Worm (Caenorhabditis elegans) whole organism, L4 larva: ENCODE measurements around the gene nas-28.
A peak's percentile ranks its signal among the peaks of the same experiment; 100 is the strongest.

Source experiments
- D1046.2 ChIP-seq: fragments of 200-800 bp; sonication (Bioruptor generic); IDR thresholded peaks from 2 replicates; pipeline ENCODE4 v1.3.6; 2022; ENCODE audit warnings: missing genetic modification characterization, missing compliant biosample characterization
- F26F4.8 ChIP-seq: fragments of 200-800 bp; sonication (Bioruptor generic); conservative IDR thresholded peaks from 2 replicates; pipeline ENCODE4 v1.3.6; 2022; ENCODE audit warnings: missing genetic modification characterization, missing compliant biosample characterization
- F49E8.2 ChIP-seq: sonication (generic microtip); optimal IDR thresholded peaks from 2 replicates; lab custom pipeline; 2016; ENCODE audit warnings: missing compliant biosample characterization, mild to moderate bottlenecking, missing genetic modification characterization, borderline replicate concordance
- R02D3.7 ChIP-seq: fragments of 150-350 bp; sonication (generic microtip); optimal IDR thresholded peaks from 3 replicates; lab custom pipeline; 2014; ENCODE audit warnings: missing biosample characterization, missing genetic modification characterization
- Y75B8A.6 ChIP-seq: fragments of 200-800 bp; sonication (Bioruptor generic); IDR thresholded peaks from 2 replicates; pipeline ENCODE4 v1.3.6; 2022; ENCODE audit warnings: missing genetic modification reagents, missing genetic modification characterization, missing compliant biosample characterization
- aha-1 ChIP-seq: fragments of 150-350 bp; peaks from one replicate; lab custom pipeline; 2014; ENCODE audit warnings: missing biosample characterization, missing genetic modification characterization
- ces-1 ChIP-seq: fragments of 150-350 bp; sonication (generic microtip); optimal IDR thresholded peaks from 4 replicates; lab custom pipeline; 2014; ENCODE audit warnings: missing biosample characterization, missing genetic modification reagents, missing genetic modification characterization
- ctbp-1 ChIP-seq: fragments of 200-800 bp; sonication (Bioruptor generic); IDR thresholded peaks from 2 replicates; pipeline ENCODE4 v1.3.6; 2022; ENCODE audit warnings: missing genetic modification reagents, missing genetic modification characterization, missing compliant biosample characterization
- daf-12 ChIP-seq: fragments of 150-350 bp; optimal IDR thresholded peaks from 2 replicates; lab custom pipeline; 2014; ENCODE audit warnings: missing biosample characterization, missing genetic modification reagents, missing genetic modification characterization
- dve-1 ChIP-seq: sonication (generic microtip); optimal IDR thresholded peaks from 2 replicates; lab custom pipeline; 2017; ENCODE audit warnings: antibody characterized with exemption, mild to moderate bottlenecking, missing genetic modification characterization, missing compliant biosample characterization; ENCODE audit not compliant: insufficient read depth
- egl-27 ChIP-seq: sonication (generic microtip); optimal IDR thresholded peaks from 3 replicates; lab custom pipeline; 2017; ENCODE audit warnings: missing biosample characterization, missing genetic modification reagents, missing genetic modification characterization
- fos-1 ChIP-seq: fragments of 150-350 bp; optimal IDR thresholded peaks from 2 replicates; lab custom pipeline; 2014; ENCODE audit warnings: missing biosample characterization, missing genetic modification characterization
- hif-1 ChIP-seq, 2 experiments: sonication (generic microtip); optimal IDR thresholded peaks; 2 replicates each; lab custom pipeline; 2016 to 2017; ENCODE audit warnings: missing compliant biosample characterization in 2 of 2, missing genetic modification characterization in 2 of 2, missing genetic modification reagents in 2 of 2, missing genotype in 2 of 2, mild to moderate bottlenecking in 1 of 2
- hlh-11 ChIP-seq: fragments of 200-800 bp; sonication (Bioruptor generic); optimal IDR thresholded peaks from 2 replicates; lab custom pipeline; 2018; ENCODE audit warnings: mild to moderate bottlenecking, missing genetic modification characterization, missing compliant biosample characterization
- hlh-30 ChIP-seq: sonication (generic microtip); optimal IDR thresholded peaks from 2 replicates; lab custom pipeline; 2017; ENCODE audit warnings: antibody characterized with exemption, mild to moderate bottlenecking, missing genetic modification characterization, missing compliant biosample characterization; ENCODE audit not compliant: insufficient read depth
- jun-1 ChIP-seq: fragments of 150-350 bp; optimal IDR thresholded peaks from 2 replicates; lab custom pipeline; 2014; ENCODE audit warnings: missing biosample characterization, missing genetic modification reagents, missing genetic modification characterization
- lim-7 ChIP-seq: fragments of 200-800 bp; sonication (Bioruptor generic); IDR thresholded peaks from 2 replicates; pipeline ENCODE4 v1.3.6; 2022; ENCODE audit warnings: missing genetic modification characterization, missing compliant biosample characterization
- lin-13 ChIP-seq: fragments of 150-350 bp; optimal IDR thresholded peaks from 2 replicates; lab custom pipeline; 2014; ENCODE audit warnings: missing biosample characterization, missing genetic modification reagents, missing genetic modification characterization
- lin-15B ChIP-seq: fragments of 150-350 bp; sonication (generic microtip); optimal IDR thresholded peaks from 3 replicates; lab custom pipeline; 2014; ENCODE audit warnings: missing biosample characterization, missing genetic modification characterization
- lin-29 ChIP-seq: fragments of 200-800 bp; sonication (Bioruptor generic); IDR thresholded peaks from 2 replicates; pipeline ENCODE4 v1.3.6; 2022; ENCODE audit warnings: missing genetic modification reagents, missing genetic modification characterization, missing compliant biosample characterization
- lin-38 ChIP-seq: fragments of 200-800 bp; sonication (Bioruptor generic); IDR thresholded peaks from 2 replicates; pipeline ENCODE4 v1.3.6; 2022; ENCODE audit warnings: missing genetic modification reagents, missing genetic modification characterization, missing compliant biosample characterization
- lsy-2 ChIP-seq, 2 experiments: fragments of 150-350 bp in 1 of 2; sonication (generic microtip) in 1 of 2; optimal IDR thresholded peaks; 2 replicates each; lab custom pipeline; 2014 to 2017; ENCODE audit warnings: missing biosample characterization in 2 of 2, missing genetic modification characterization in 2 of 2
- mdl-1 ChIP-seq, 2 experiments: fragments of 150-350 bp in 1 of 2; sonication (generic microtip) in 1 of 2; optimal IDR thresholded peaks; 2 replicates each; lab custom pipeline; 2014 to 2017; ENCODE audit warnings: missing biosample characterization in 2 of 2, missing genetic modification characterization in 2 of 2
- nhr-25 ChIP-seq: sonication (generic microtip); optimal IDR thresholded peaks from 2 replicates; lab custom pipeline; 2017; ENCODE audit warnings: missing genetic modification characterization, mild to moderate bottlenecking, missing compliant biosample characterization, antibody characterized with exemption, moderate library complexity, borderline replicate concordance; ENCODE audit not compliant: insufficient read depth
- nhr-48 ChIP-seq: sonication (generic microtip); optimal IDR thresholded peaks from 2 replicates; lab custom pipeline; 2016; ENCODE audit warnings: mild to moderate bottlenecking, missing genetic modification characterization, missing compliant biosample characterization
- nhr-76 ChIP-seq: fragments of 150-350 bp; optimal IDR thresholded peaks from 2 replicates; lab custom pipeline; 2014; ENCODE audit warnings: missing biosample characterization, missing genetic modification characterization
- pha-4 ChIP-seq, 2 experiments: fragments of 150-350 bp in 1 of 2; fragments of 200-800 bp in 1 of 2; sonication (Bioruptor generic) in 1 of 2; IDR thresholded peaks in 1 of 2; optimal IDR thresholded peaks in 1 of 2; 2 replicates each; pipeline versions ENCODE4 v1.3.6 to Lab custom; 2014 to 2022; ENCODE audit warnings: missing genetic modification characterization in 2 of 2, missing genetic modification reagents in 2 of 2, missing biosample characterization in 1 of 2, missing compliant biosample characterization in 1 of 2
- pqm-1 ChIP-seq: sonication (generic microtip); optimal IDR thresholded peaks from 2 replicates; lab custom pipeline; 2017; ENCODE audit warnings: missing biosample characterization, missing genetic modification characterization
- rbr-2 ChIP-seq: sonication (generic microtip); optimal IDR thresholded peaks from 2 replicates; lab custom pipeline; 2016; ENCODE audit warnings: missing genotype, missing genetic modification characterization, missing compliant biosample characterization
- saeg-2 ChIP-seq: fragments of 200-800 bp; sonication (Bioruptor generic); IDR thresholded peaks from 2 replicates; pipeline ENCODE4 v1.3.6; 2022; ENCODE audit warnings: missing genetic modification reagents, missing genetic modification characterization, missing compliant biosample characterization
- sdz-12 ChIP-seq: fragments of 200-800 bp; sonication (Bioruptor generic); optimal IDR thresholded peaks from 2 replicates; lab custom pipeline; 2018; ENCODE audit warnings: mild to moderate bottlenecking, missing genetic modification characterization, missing compliant biosample characterization
- snpc-1.2 ChIP-seq: fragments of 200-800 bp; sonication (Bioruptor generic); IDR thresholded peaks from 2 replicates; pipeline ENCODE4 v1.3.6; 2022; ENCODE audit warnings: missing genetic modification reagents, missing genetic modification characterization, missing compliant biosample characterization
- tra-1 ChIP-seq: fragments of 200-800 bp; sonication (Bioruptor generic); IDR thresholded peaks from 2 replicates; pipeline ENCODE4 v1.3.6; 2022; ENCODE audit warnings: missing genetic modification reagents, missing genetic modification characterization, missing compliant biosample characterization
- unc-130 ChIP-seq: sonication (generic microtip); optimal IDR thresholded peaks from 2 replicates; lab custom pipeline; 2016; ENCODE audit warnings: missing genetic modification reagents, missing genetic modification characterization, missing compliant biosample characterization
- unc-62 ChIP-seq, 3 experiments: fragments of 150-350 bp in 1 of 3; sonication (generic microtip); optimal IDR thresholded peaks in 2 of 3; peaks in 1 of 3; 1 replicate in 1 of 3; 2 replicates in 2 of 3; lab custom pipeline; 2014 to 2017; ENCODE audit warnings: missing biosample characterization in 3 of 3, missing genetic modification characterization in 3 of 3, missing genetic modification reagents in 3 of 3, missing genotype in 1 of 3
- vab-7 ChIP-seq: fragments of 200-800 bp; sonication (Bioruptor generic); IDR thresholded peaks from 2 replicates; pipeline ENCODE4 v1.3.6; 2022; ENCODE audit warnings: missing genetic modification reagents, missing genetic modification characterization, missing compliant biosample characterization
- zag-1 ChIP-seq: fragments of 150-350 bp; optimal IDR thresholded peaks from 2 replicates; lab custom pipeline; 2014; ENCODE audit warnings: missing biosample characterization, missing genetic modification characterization
- zfp-2 ChIP-seq: sonication (generic microtip); optimal IDR thresholded peaks from 2 replicates; lab custom pipeline; 2016; ENCODE audit warnings: mild to moderate bottlenecking, missing genetic modification characterization, missing compliant biosample characterization
- zip-11 ChIP-seq: fragments of 200-800 bp; sonication (Bioruptor generic); IDR thresholded peaks from 2 replicates; pipeline ENCODE4 v1.3.6; 2022; ENCODE audit warnings: missing genetic modification characterization, missing compliant biosample characterization
- zip-2 ChIP-seq: fragments of 150-350 bp; optimal IDR thresholded peaks from 2 replicates; lab custom pipeline; 2014; ENCODE audit warnings: missing biosample characterization, missing genetic modification characterization
- ztf-11 ChIP-seq: fragments of 150-350 bp; optimal IDR thresholded peaks from 2 replicates; lab custom pipeline; 2014; ENCODE audit warnings: missing biosample characterization, missing genetic modification characterization
- ztf-7 ChIP-seq: fragments of 150-350 bp; optimal IDR thresholded peaks from 2 replicates; lab custom pipeline; 2014; ENCODE audit warnings: missing biosample characterization, missing genetic modification characterization

The nas-28 gene

ce11 chrIII:6138457-6138856, 44.6 kb downstream of the nas-28 start (continued):
- no peak for TF ChIP-seq lim-7 (GFP tag; lab: Robert Waterston, UW)
- TF ChIP-seq lsy-2 (tag; optimal IDR thresholded peaks at IDR 0.05; lab: Kevin White, UChicago), result no peak
- no peak for TF ChIP-seq sdz-12 (GFP tag; lab: Kevin White, UChicago)
- TF ChIP-seq Y75B8A.6 (GFP tag; lab: Robert Waterston, UW), result no peak
- TF ChIP-seq hif-1 (tag; optimal IDR thresholded peaks at IDR 0.05; lab: Kevin White, UChicago), result peak in 1 of 2 experiments; percentile 29
- no peak for TF ChIP-seq aha-1 (tag; lab: Kevin White, UChicago)
- TF ChIP-seq lin-13 (GFP tag; lab: Kevin White, UChicago), result no peak
- no peak for TF ChIP-seq F26F4.8 (GFP tag; lab: Robert Waterston, UW)
- no peak for TF ChIP-seq mdl-1 (tag; optimal IDR thresholded peaks at IDR 0.05; lab: Kevin White, UChicago)
- no peak for TF ChIP-seq ces-1 (GFP tag; lab: Kevin White, UChicago)
- TF ChIP-seq unc-130 (GFP tag; lab: Kevin White, UChicago), result no peak
- no peak for TF ChIP-seq fos-1 (tag; lab: Kevin White, UChicago)
- TF ChIP-seq rbr-2 (tag; lab: Kevin White, UChicago), result peak; percentile 4
- no peak for TF ChIP-seq dve-1 (tag; lab: Kevin White, UChicago)
- no peak for TF ChIP-seq unc-62 (GFP tag; optimal IDR thresholded peaks at IDR 0.05 in 1 of 2; lab: Kevin White, UChicago)
- no peak for TF ChIP-seq unc-62 (tag; optimal IDR thresholded peaks at IDR 0.05; lab: Kevin White, UChicago)
- TF ChIP-seq daf-12 (tag; lab: Kevin White, UChicago), result no peak
- no peak for TF ChIP-seq nhr-48 (tag; lab: Kevin White, UChicago)
- no peak for TF ChIP-seq ztf-11 (tag; lab: Kevin White, UChicago)
- peak; percentile 69 for TF ChIP-seq ctbp-1 (GFP tag; lab: Robert Waterston, UW)
- TF ChIP-seq hlh-11, result peak; percentile 72
- no peak for TF ChIP-seq ztf-7
- no peak for TF ChIP-seq zfp-2
- no peak for TF ChIP-seq nhr-76
- TF ChIP-seq snpc-1.2 (GFP tag; lab: Robert Waterston, UW), result no peak
- TF ChIP-seq zag-1 (tag; lab: Kevin White, UChicago), result no peak
- TF ChIP-seq zip-11, result no peak
- TF ChIP-seq zip-2 (tag; lab: Kevin White, UChicago), result no peak
- no peak for TF ChIP-seq egl-27 (tag; lab: Kevin White, UChicago)
- no peak for TF ChIP-seq D1046.2
- TF ChIP-seq saeg-2, result no peak
- no peak for TF ChIP-seq F49E8.2 (tag; lab: Kevin White, UChicago)
- no peak for TF ChIP-seq nhr-25 (tag; lab: Kevin White, UChicago)
- 0 out of 2 replicates have a peak, but pooled peaks have one; percentile 11 for TF ChIP-seq lin-38 (GFP tag; lab: Robert Waterston, UW)
- no peak for TF ChIP-seq jun-1 (tag; lab: Kevin White, UChicago)
- no peak for TF ChIP-seq lin-29 (GFP tag; lab: Robert Waterston, UW)
- no peak for TF ChIP-seq hlh-30
- no peak for TF ChIP-seq pqm-1 (tag; lab: Kevin White, UChicago)
- TF ChIP-seq vab-7 (GFP tag; lab: Robert Waterston, UW), result no peak
- TF ChIP-seq pha-4 (GFP tag; IDR thresholded peaks at IDR 0.05; lab: Robert Waterston, UW), result no peak
- no peak for TF ChIP-seq pha-4 (tag; optimal IDR thresholded peaks at IDR 0.05; lab: Kevin White, UChicago)
- TF ChIP-seq R02D3.7 (tag; lab: Kevin White, UChicago), result no peak
- no peak for TF ChIP-seq tra-1 (GFP tag; lab: Robert Waterston, UW)
- TF ChIP-seq lin-15B, result no peak
